Worm (Caenorhabditis elegans): ENCODE results near the gene ctsa-2.

ctsa-2 gene

ce11 chrX:6448866-6449400, 18.5 kb upstream of the ctsa-2 start, which contains the start of gene fah-1:
Gene fah-1, minus strand, starts transcription at chrX:6448916.
- no peak for TF ChIP-seq lin-35 (GFP tag; optimal IDR thresholded peaks at IDR 0.05)
- TF ChIP-seq unc-62 (GFP tag; optimal IDR thresholded peaks at IDR 0.05) = peak; percentile 71
- peak; percentile 91 for TF ChIP-seq cebp-1 (GFP tag; IDR thresholded peaks at IDR 0.05)
- peak; percentile 96 for TF ChIP-seq cebp-1 (tag; optimal IDR thresholded peaks at IDR 0.05)
- no peak for TF ChIP-seq ztf-6 (GFP tag; IDR thresholded peaks at IDR 0.05)
- peak; percentile 63 for TF ChIP-seq hmg-1.2 (GFP tag; IDR thresholded peaks at IDR 0.05)
- TF ChIP-seq bed-2 (GFP tag; IDR thresholded peaks at IDR 0.05) = no peak
- peak; percentile 10 for TF ChIP-seq attf-5 (GFP tag; optimal IDR thresholded peaks at IDR 0.05)
- TF ChIP-seq F22D6.2 (tag; optimal IDR thresholded peaks at IDR 0.05) = no peak
- TF ChIP-seq gei-17 (GFP tag; optimal IDR thresholded peaks at IDR 0.05) = peak; percentile 34
- TF ChIP-seq nhr-80 (tag; optimal IDR thresholded peaks at IDR 0.05) = peak; percentile 81
- no peak for TF ChIP-seq snpc-1.1 (tag; optimal IDR thresholded peaks at IDR 0.05; ENCODE audit: insufficient read depth)
- TF ChIP-seq nhr-90 (tag; optimal IDR thresholded peaks at IDR 0.05) = no peak
- TF ChIP-seq atf-7 (tag; optimal IDR thresholded peaks at IDR 0.05) = peak; percentile 46
- peak; percentile 69 for TF ChIP-seq lin-40 (tag; optimal IDR thresholded peaks at IDR 0.05)
- no peak for TF ChIP-seq xnd-1 (tag; optimal IDR thresholded peaks at IDR 0.05)
- 0 out of 2 replicates have a peak, but pooled peaks have one; percentile 50 for TF ChIP-seq nfya-2 (GFP tag; IDR thresholded peaks at IDR 0.05)
- 0 out of 2 replicates have a peak, but pooled peaks have one; percentile 28 for TF ChIP-seq B0336.3 (GFP tag; IDR thresholded peaks at IDR 0.05)
- no peak for TF ChIP-seq B0019.2 (GFP tag; conservative IDR thresholded peaks at IDR 0.05)
- peak; percentile 39 for TF ChIP-seq somi-1 (GFP tag; optimal IDR thresholded peaks at IDR 0.05)

DNA sequence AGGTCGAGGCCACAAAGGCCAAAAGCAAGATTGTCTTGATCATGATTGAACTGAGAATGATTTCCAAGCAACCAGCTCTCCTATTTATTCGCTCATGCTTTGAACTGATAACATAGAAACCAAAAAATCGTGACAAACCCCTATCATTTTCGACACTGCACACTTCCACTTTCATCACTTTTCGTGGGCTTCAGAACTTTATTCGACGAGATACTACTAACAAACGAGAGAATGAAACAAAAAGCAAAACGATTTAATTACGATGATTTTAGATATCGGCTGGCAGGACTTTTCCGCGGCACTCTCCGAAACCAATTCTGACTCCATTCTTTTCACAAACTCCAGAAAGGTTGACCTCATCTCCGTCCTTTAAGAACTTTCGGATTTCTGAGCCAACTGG, 16.2 kb upstream of the ctsa-2 start, which contains the start of gene asp-14:
asp-14 (minus strand) TSS at position 101 of the 400 bp plus-strand sequence.
- no peak for TF ChIP-seq dpl-1 (GFP tag; optimal IDR thresholded peaks at IDR 0.05)
- TF ChIP-seq hmg-20 (GFP tag; IDR thresholded peaks at IDR 0.05) = no peak
- TF ChIP-seq snpc-4 (GFP tag; optimal IDR thresholded peaks at IDR 0.05) = no peak
- TF ChIP-seq snpc-4 (tag; optimal IDR thresholded peaks at IDR 0.05) = no peak
- TF ChIP-seq mxl-1 (tag; optimal IDR thresholded peaks at IDR 0.05) = no peak
- TF ChIP-seq cebp-2 (GFP tag; IDR thresholded peaks at IDR 0.05) = no peak
- no peak for TF ChIP-seq pbrm-1 (GFP tag; IDR thresholded peaks at IDR 0.05)
- no peak for TF ChIP-seq B0336.3 (GFP tag; IDR thresholded peaks at IDR 0.05)
- TF ChIP-seq let-526 (GFP tag; IDR thresholded peaks at IDR 0.05) = no peak
- TF ChIP-seq lsy-27 (tag; optimal IDR thresholded peaks at IDR 0.05; ENCODE audit: borderline replicate concordance, insufficient read depth) = no peak
- no peak for TF ChIP-seq hlh-26 (GFP tag; conservative IDR thresholded peaks at IDR 0.05)
- TF ChIP-seq lin-35 (GFP tag; optimal IDR thresholded peaks at IDR 0.05) = no peak
- TF ChIP-seq ceh-58 (GFP tag; IDR thresholded peaks at IDR 0.05) = no peak
- no peak for TF ChIP-seq repo-1 (tag; optimal IDR thresholded peaks at IDR 0.05)
- TF ChIP-seq dpff-1 (tag; optimal IDR thresholded peaks at IDR 0.05) = no peak
- no peak for TF ChIP-seq egl-18 (GFP tag; IDR thresholded peaks at IDR 0.05)
- TF ChIP-seq F49E8.2 (tag; optimal IDR thresholded peaks at IDR 0.05; ENCODE audit: insufficient read depth) = no peak
- no peak for TF ChIP-seq rcor-1 (GFP tag; IDR thresholded peaks at IDR 0.05)
- no peak for TF ChIP-seq hmg-1.2 (GFP tag; IDR thresholded peaks at IDR 0.05)
- no peak for TF ChIP-seq ama-1 (optimal IDR thresholded peaks at IDR 0.05)
- no peak for TF ChIP-seq ama-1 (GFP tag; optimal IDR thresholded peaks at IDR 0.05)
- no peak for TF ChIP-seq Y56A3A.18 (GFP tag; IDR thresholded peaks at IDR 0.05)

Measured in whole organism, young adult.